Worm (Caenorhabditis elegans): ENCODE data around the gene T28D9.11.

- no peak for TF ChIP-seq nhr-77 (tag; optimal IDR thresholded peaks at IDR 0.05)
- no peak for TF ChIP-seq dpl-1 (GFP tag; optimal IDR thresholded peaks at IDR 0.05)
- no peak for TF ChIP-seq lir-3 (tag; optimal IDR thresholded peaks at IDR 0.05; ENCODE audit: poor library complexity)
- TF ChIP-seq ceh-82 (tag; optimal IDR thresholded peaks at IDR 0.05), result no peak
- TF ChIP-seq F16B12.6 (tag; optimal IDR thresholded peaks at IDR 0.05), result no peak
- no peak for TF ChIP-seq ztf-11 (tag; optimal IDR thresholded peaks at IDR 0.05)
- no peak for TF ChIP-seq nhr-90 (tag; optimal IDR thresholded peaks at IDR 0.05; ENCODE audit: poor library complexity)
Observed at ce11 chrII:6516276-6516675, 24.5 kb upstream of the T28D9.11 start, which contains the start of gene C56E6.7.

Data from whole organism, L1 larva.